Fruit fly (Drosophila melanogaster): ENCODE data around the gene msn.

Gene msn

dm6 chr3L:2632048-2632762, 45.9 kb upstream of the msn start:
- TF ChIP-seq Sox14 (GFP tag; optimal IDR thresholded peaks at IDR 0.05), result peak; percentile 84
- TF ChIP-seq salr (GFP tag; optimal IDR thresholded peaks at IDR 0.05), result no peak
- peak; percentile 3 for TF ChIP-seq CG9139 (GFP tag; optimal IDR thresholded peaks at IDR 0.05)
- TF ChIP-seq Eip78C (GFP tag), result peak; percentile 36
- no peak for TF ChIP-seq CG3032 (tag; optimal IDR thresholded peaks at IDR 0.05)

dm6 chr3L:2631406-2631805, 45.1 kb upstream of the msn start, which contains the start of the genes CG42245 and MEP-1:
Gene CG42245 (plus strand): TSS chr3L:2631715.
Gene MEP-1 (plus strand): TSS chr3L:2631715.
- TF ChIP-seq ss (GFP tag; optimal IDR thresholded peaks at IDR 0.05) (peak in 1 of 2 experiments; percentile 20), CG4318 (GFP tag; optimal IDR thresholded peaks at IDR 0.05) (no peak), CG8119 (GFP tag; IDR thresholded peaks at IDR 0.05) (no peak), fkh (GFP tag; optimal IDR thresholded peaks at IDR 0.05) (peak; percentile 43), CG8632 (GFP tag; optimal IDR thresholded peaks at IDR 0.05) (peak; percentile 26), CG9139 (GFP tag; optimal IDR thresholded peaks at IDR 0.05) (no peak), Sox102F (GFP tag; optimal IDR thresholded peaks at IDR 0.05) (peak; percentile 66), CG10669 (GFP tag; optimal IDR thresholded peaks at IDR 0.05) (peak; percentile 19), Smox (GFP tag; optimal IDR thresholded peaks at IDR 0.05) (peak; percentile 60), CG3032 (tag; optimal IDR thresholded peaks at IDR 0.05) (no peak), CG3919 (GFP tag; optimal IDR thresholded peaks at IDR 0.05) (peak; percentile 66), CG10631 (GFP tag; optimal IDR thresholded peaks at IDR 0.05) (peak; percentile 55), CG1621 (tag; optimal IDR thresholded peaks at IDR 0.05) (no peak), achi (GFP tag; optimal IDR thresholded peaks at IDR 0.05) (peak; percentile 26), CG6163 (GFP tag; IDR thresholded peaks at IDR 0.05) (no peak), pdm3 (GFP tag; optimal IDR thresholded peaks at IDR 0.05) (peak; percentile 62), Eip78C (GFP tag) (peak; percentile 69), Blimp-1 (GFP tag; optimal IDR thresholded peaks at IDR 0.05) (no peak), esn (GFP tag; optimal IDR thresholded peaks at IDR 0.05) (peak; percentile 65), Gug (GFP tag; IDR thresholded peaks at IDR 0.05) (no peak), svp (GFP tag) (peak; percentile 80), CG8319 (GFP tag; optimal IDR thresholded peaks at IDR 0.05) (peak; percentile 29), CG6276 (GFP tag; optimal IDR thresholded peaks at IDR 0.05) (no peak), CG31627 (GFP tag; optimal IDR thresholded peaks at IDR 0.05) (peak; percentile 54), acj6 (GFP tag; optimal IDR thresholded peaks at IDR 0.05) (peak; percentile 52), CG6854 (GFP tag; optimal IDR thresholded peaks at IDR 0.05) (no peak), dsx (GFP tag; optimal IDR thresholded peaks at IDR 0.05; ENCODE audit: poor library complexity, severe bottlenecking) (no peak), Met (GFP tag; optimal IDR thresholded peaks at IDR 0.05) (peak; percentile 70), Hr39 (GFP tag; optimal IDR thresholded peaks at IDR 0.05) (peak; percentile 34), CG11902 (GFP tag; optimal IDR thresholded peaks at IDR 0.05) (no peak), OdsH (GFP tag; optimal IDR thresholded peaks at IDR 0.05) (peak; percentile 61), CG16779 (tag; optimal IDR thresholded peaks at IDR 0.05) (no peak), cyc (GFP tag; optimal IDR thresholded peaks at IDR 0.05) (peak; percentile 61), eg (GFP tag; IDR thresholded peaks at IDR 0.05) (peak; percentile 40; the same call in 1 of the 3 replicates), topi (GFP tag; optimal IDR thresholded peaks at IDR 0.05) (peak; percentile 53), Eip93F (GFP tag; optimal IDR thresholded peaks at IDR 0.05) (no peak), CG32006 (GFP tag; optimal IDR thresholded peaks at IDR 0.05) (peak; percentile 14), CG6792 (GFP tag; optimal IDR thresholded peaks at IDR 0.05) (peak; percentile 30), Sox15 (GFP tag; optimal IDR thresholded peaks at IDR 0.05) (no peak), Sox14 (GFP tag; optimal IDR thresholded peaks at IDR 0.05) (peak; percentile 57), Hr4 (GFP tag; optimal IDR thresholded peaks at IDR 0.05) (peak; percentile 57), lz (GFP tag; optimal IDR thresholded peaks at IDR 0.05) (peak; percentile 48), fd85E (GFP tag; optimal IDR thresholded peaks at IDR 0.05) (no peak), vri (GFP tag; optimal IDR thresholded peaks at IDR 0.05) (peak; percentile 67), CG34406 (GFP tag; optimal IDR thresholded peaks at IDR 0.05) (peak; percentile 37), dac (GFP tag; optimal IDR thresholded peaks at IDR 0.05) (no peak), CG15336 (GFP tag; IDR thresholded peaks at IDR 0.05) (no peak), Ets96B (tag; optimal IDR thresholded peaks at IDR 0.05) (peak; percentile 30)
